Worm (Caenorhabditis elegans) whole organism, L4 larva: ENCODE data around the gene F43G6.10.

ENCODE experiments used
- D1046.2 ChIP-seq: fragments of 200-800 bp; sonication (Bioruptor generic); IDR thresholded peaks from 2 replicates; pipeline ENCODE4 v1.3.6; 2022; ENCODE audit warnings: missing genetic modification characterization, missing compliant biosample characterization
- F44E2.7 ChIP-seq: fragments of 200-800 bp; sonication (Bioruptor generic); IDR thresholded peaks from 2 replicates; pipeline ENCODE4 v2.1.2; 2022; ENCODE audit warnings: missing genetic modification characterization, missing compliant biosample characterization
- F49E8.2 ChIP-seq: sonication (generic microtip); optimal IDR thresholded peaks from 2 replicates; lab custom pipeline; 2016; ENCODE audit warnings: missing compliant biosample characterization, mild to moderate bottlenecking, missing genetic modification characterization, borderline replicate concordance
- Y48G9A.11 ChIP-seq: fragments of 200-800 bp; sonication (Bioruptor generic); IDR thresholded peaks from 2 replicates; pipeline ENCODE4 v1.3.6; 2022; ENCODE audit warnings: missing genetic modification reagents, missing genetic modification characterization, missing compliant biosample characterization
- Y75B8A.6 ChIP-seq: fragments of 200-800 bp; sonication (Bioruptor generic); IDR thresholded peaks from 2 replicates; pipeline ENCODE4 v1.3.6; 2022; ENCODE audit warnings: missing genetic modification reagents, missing genetic modification characterization, missing compliant biosample characterization
- ZK337.2 ChIP-seq: fragments of 200-800 bp; sonication (Bioruptor generic); IDR thresholded peaks from 2 replicates; pipeline ENCODE4 v1.3.6; 2022; ENCODE audit warnings: missing genetic modification reagents, missing genetic modification characterization, missing compliant biosample characterization
- arid-1 ChIP-seq: fragments of 200-800 bp; sonication (Bioruptor generic); conservative IDR thresholded peaks from 2 replicates; pipeline ENCODE4 v1.3.6; 2022; ENCODE audit warnings: missing genetic modification reagents, missing genetic modification characterization, missing compliant biosample characterization
- attf-4 ChIP-seq: sonication (generic microtip); optimal IDR thresholded peaks from 3 replicates; lab custom pipeline; 2017; ENCODE audit warnings: missing biosample characterization, missing genetic modification characterization
- ceh-44 ChIP-seq: fragments of 200-800 bp; sonication (Bioruptor generic); IDR thresholded peaks from 2 replicates; pipeline ENCODE4 v1.3.6; 2022; ENCODE audit warnings: missing genetic modification reagents, missing genetic modification characterization, missing compliant biosample characterization
- ceh-82 ChIP-seq: sonication (generic microtip); optimal IDR thresholded peaks from 2 replicates; lab custom pipeline; 2017; ENCODE audit warnings: missing biosample characterization, missing genetic modification characterization
- ces-1 ChIP-seq: fragments of 150-350 bp; sonication (generic microtip); optimal IDR thresholded peaks from 4 replicates; lab custom pipeline; 2014; ENCODE audit warnings: missing biosample characterization, missing genetic modification reagents, missing genetic modification characterization
- cey-2 ChIP-seq: sonication (generic microtip); optimal IDR thresholded peaks from 3 replicates; lab custom pipeline; 2017; ENCODE audit warnings: missing genetic modification characterization, mild to moderate bottlenecking, missing compliant biosample characterization, antibody characterized with exemption, borderline replicate concordance; ENCODE audit not compliant: insufficient read depth
- ctbp-1 ChIP-seq: fragments of 200-800 bp; sonication (Bioruptor generic); IDR thresholded peaks from 2 replicates; pipeline ENCODE4 v1.3.6; 2022; ENCODE audit warnings: missing genetic modification reagents, missing genetic modification characterization, missing compliant biosample characterization
- daf-19 ChIP-seq: fragments of 200-800 bp; sonication (Bioruptor generic); conservative IDR thresholded peaks from 2 replicates; pipeline ENCODE4 v1.3.6; 2022; ENCODE audit warnings: missing genetic modification characterization, missing compliant biosample characterization
- dpl-1 ChIP-seq: fragments of 150-350 bp; optimal IDR thresholded peaks from 2 replicates; lab custom pipeline; 2014; ENCODE audit warnings: missing biosample characterization, missing genetic modification reagents, missing genetic modification characterization
- duxl-1 ChIP-seq: sonication (generic microtip); optimal IDR thresholded peaks from 2 replicates; lab custom pipeline; 2016; ENCODE audit warnings: mild to moderate bottlenecking, missing genetic modification characterization, moderate library complexity, missing compliant biosample characterization; ENCODE audit not compliant: poor library complexity
- dve-1 ChIP-seq: sonication (generic microtip); optimal IDR thresholded peaks from 2 replicates; lab custom pipeline; 2017; ENCODE audit warnings: antibody characterized with exemption, mild to moderate bottlenecking, missing genetic modification characterization, missing compliant biosample characterization; ENCODE audit not compliant: insufficient read depth
- fos-1 ChIP-seq: fragments of 150-350 bp; optimal IDR thresholded peaks from 2 replicates; lab custom pipeline; 2014; ENCODE audit warnings: missing biosample characterization, missing genetic modification characterization
- hlh-11 ChIP-seq: fragments of 200-800 bp; sonication (Bioruptor generic); optimal IDR thresholded peaks from 2 replicates; lab custom pipeline; 2018; ENCODE audit warnings: mild to moderate bottlenecking, missing genetic modification characterization, missing compliant biosample characterization
- hlh-30 ChIP-seq: sonication (generic microtip); optimal IDR thresholded peaks from 2 replicates; lab custom pipeline; 2017; ENCODE audit warnings: antibody characterized with exemption, mild to moderate bottlenecking, missing genetic modification characterization, missing compliant biosample characterization; ENCODE audit not compliant: insufficient read depth
- hmg-1.1 ChIP-seq: fragments of 200-800 bp; sonication (Bioruptor generic); IDR thresholded peaks from 2 replicates; pipeline ENCODE4 v1.3.6; 2022; ENCODE audit warnings: missing genetic modification reagents, missing genetic modification characterization, missing compliant biosample characterization
- lin-38 ChIP-seq: fragments of 200-800 bp; sonication (Bioruptor generic); IDR thresholded peaks from 2 replicates; pipeline ENCODE4 v1.3.6; 2022; ENCODE audit warnings: missing genetic modification reagents, missing genetic modification characterization, missing compliant biosample characterization
- lsy-2 ChIP-seq, 2 experiments: fragments of 150-350 bp in 1 of 2; sonication (generic microtip) in 1 of 2; optimal IDR thresholded peaks; 2 replicates each; lab custom pipeline; 2014 to 2017; ENCODE audit warnings: missing biosample characterization in 2 of 2, missing genetic modification characterization in 2 of 2
- mdl-1 ChIP-seq, 2 experiments: fragments of 150-350 bp in 1 of 2; sonication (generic microtip) in 1 of 2; optimal IDR thresholded peaks; 2 replicates each; lab custom pipeline; 2014 to 2017; ENCODE audit warnings: missing biosample characterization in 2 of 2, missing genetic modification characterization in 2 of 2
- mes-2 ChIP-seq: sonication (generic microtip); optimal IDR thresholded peaks from 2 replicates; lab custom pipeline; 2016; ENCODE audit warnings: missing genotype, mild to moderate bottlenecking, missing genetic modification characterization, missing compliant biosample characterization; ENCODE audit not compliant: poor library complexity, severe bottlenecking
- nhr-102 ChIP-seq: sonication (generic microtip); optimal IDR thresholded peaks from 2 replicates; lab custom pipeline; 2016; ENCODE audit warnings: mild to moderate bottlenecking, missing genetic modification characterization, moderate library complexity, missing compliant biosample characterization
- nhr-11 ChIP-seq: fragments of 150-350 bp; optimal IDR thresholded peaks from 2 replicates; lab custom pipeline; 2014; ENCODE audit warnings: missing biosample characterization, missing genetic modification characterization
- nhr-28 ChIP-seq: fragments of 150-350 bp; optimal IDR thresholded peaks from 2 replicates; lab custom pipeline; 2014; ENCODE audit warnings: missing biosample characterization, missing genetic modification characterization
- nhr-42 ChIP-seq: fragments of 200-800 bp; sonication (Bioruptor generic); IDR thresholded peaks from 2 replicates; pipeline ENCODE4 v1.3.6; 2022; ENCODE audit warnings: missing genetic modification characterization, missing compliant biosample characterization
- nhr-6 ChIP-seq: fragments of 150-350 bp; optimal IDR thresholded peaks from 2 replicates; lab custom pipeline; 2014; ENCODE audit warnings: missing biosample characterization, missing genetic modification characterization
- nhr-77 ChIP-seq: fragments of 150-350 bp; optimal IDR thresholded peaks from 2 replicates; lab custom pipeline; 2014; ENCODE audit warnings: missing biosample characterization, missing genetic modification characterization
- snpc-1.2 ChIP-seq: fragments of 200-800 bp; sonication (Bioruptor generic); IDR thresholded peaks from 2 replicates; pipeline ENCODE4 v1.3.6; 2022; ENCODE audit warnings: missing genetic modification reagents, missing genetic modification characterization, missing compliant biosample characterization
- tag-97 ChIP-seq: fragments of 200-800 bp; sonication (Bioruptor generic); IDR thresholded peaks from 2 replicates; pipeline ENCODE4 v1.3.6; 2022; ENCODE audit warnings: missing genetic modification characterization, missing compliant biosample characterization
- unc-130 ChIP-seq: sonication (generic microtip); optimal IDR thresholded peaks from 2 replicates; lab custom pipeline; 2016; ENCODE audit warnings: missing genetic modification reagents, missing genetic modification characterization, missing compliant biosample characterization
- unc-62 ChIP-seq, 3 experiments: fragments of 150-350 bp in 1 of 3; sonication (generic microtip); optimal IDR thresholded peaks in 2 of 3; peaks in 1 of 3; 1 replicate in 1 of 3; 2 replicates in 2 of 3; lab custom pipeline; 2014 to 2017; ENCODE audit warnings: missing biosample characterization in 3 of 3, missing genetic modification characterization in 3 of 3, missing genetic modification reagents in 3 of 3, missing genotype in 1 of 3
- zag-1 ChIP-seq: fragments of 150-350 bp; optimal IDR thresholded peaks from 2 replicates; lab custom pipeline; 2014; ENCODE audit warnings: missing biosample characterization, missing genetic modification characterization
- zfp-3 ChIP-seq: fragments of 200-800 bp; sonication (Bioruptor generic); conservative IDR thresholded peaks from 2 replicates; pipeline ENCODE4 v1.3.6; 2022; ENCODE audit warnings: missing genetic modification reagents, missing genetic modification characterization, missing compliant biosample characterization
- ztf-7 ChIP-seq: fragments of 150-350 bp; optimal IDR thresholded peaks from 2 replicates; lab custom pipeline; 2014; ENCODE audit warnings: missing biosample characterization, missing genetic modification characterization

F43G6.10 gene

DNA sequence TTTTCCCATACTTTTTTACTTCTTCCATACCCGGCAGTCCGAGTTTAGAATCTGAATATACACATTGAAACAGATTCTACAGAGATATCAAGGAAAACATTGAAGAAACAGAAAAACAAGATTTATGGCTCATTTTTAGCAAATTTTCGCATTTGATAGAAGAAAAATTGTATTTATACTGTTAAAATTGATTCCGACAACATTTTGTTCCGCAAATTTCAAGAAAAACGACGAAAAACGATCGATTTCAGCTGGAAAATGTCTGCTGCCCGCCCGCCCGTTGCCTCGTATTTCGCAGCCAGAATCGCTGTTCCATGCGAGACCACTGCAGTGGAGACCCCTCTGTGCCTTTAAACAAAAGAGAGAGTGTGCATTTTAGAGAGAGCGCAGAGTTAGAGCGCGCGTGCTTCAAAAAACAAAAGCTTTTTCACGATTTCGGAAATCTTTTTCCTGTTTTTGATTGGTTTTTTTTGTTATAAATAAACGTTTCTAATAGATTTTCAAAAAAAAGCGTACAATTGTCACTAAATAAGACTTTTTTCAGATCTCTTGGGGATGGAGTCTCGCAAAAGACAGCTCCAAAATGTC lies 31.2 kb upstream of the F43G6.10 start, which contains the start of the genes patr-1 and dna-2 (continued):
- no peak for TF ChIP-seq nhr-102 (tag; lab: Kevin White, UChicago)
- no peak for TF ChIP-seq tag-97 (GFP tag; lab: Robert Waterston, UW)
- TF ChIP-seq attf-4 = no peak
- peak; percentile 37 for TF ChIP-seq unc-130
- peak; percentile 23 to 65 for TF ChIP-seq mdl-1 (tag; optimal IDR thresholded peaks at IDR 0.05; lab: Kevin White, UChicago)
- no peak for TF ChIP-seq F44E2.7 (GFP tag; lab: Robert Waterston, UW)
- TF ChIP-seq hlh-30 = peak; percentile 64
- peak; percentile 85 for TF ChIP-seq dpl-1 (GFP tag; lab: Kevin White, UChicago)
- no peak for TF ChIP-seq cey-2
- TF ChIP-seq nhr-42 (GFP tag; lab: Robert Waterston, UW) = peak; percentile 19; the same call in 1 of the 2 replicates
- no peak for TF ChIP-seq ztf-7
- TF ChIP-seq nhr-11 = peak; percentile 30
- peak; percentile 37 for TF ChIP-seq dve-1 (tag; lab: Kevin White, UChicago)
- peak; percentile 64; the same call in 1 of the 2 replicates for TF ChIP-seq hmg-1.1 (GFP tag; lab: Robert Waterston, UW)
- peak in 1 of 2 experiments; percentile 59 for TF ChIP-seq unc-62 (GFP tag; optimal IDR thresholded peaks at IDR 0.05 in 1 of 2; lab: Kevin White, UChicago)
- no peak for TF ChIP-seq unc-62 (tag; optimal IDR thresholded peaks at IDR 0.05; lab: Kevin White, UChicago)
- peak; percentile 74 for TF ChIP-seq mes-2 (tag; lab: Kevin White, UChicago)
- TF ChIP-seq nhr-28 (tag; lab: Kevin White, UChicago) = peak; percentile 28
- peak; percentile 59 for TF ChIP-seq hlh-11 (tag; lab: Kevin White, UChicago)
- no peak for TF ChIP-seq ZK337.2 (GFP tag; lab: Robert Waterston, UW)

DNA sequence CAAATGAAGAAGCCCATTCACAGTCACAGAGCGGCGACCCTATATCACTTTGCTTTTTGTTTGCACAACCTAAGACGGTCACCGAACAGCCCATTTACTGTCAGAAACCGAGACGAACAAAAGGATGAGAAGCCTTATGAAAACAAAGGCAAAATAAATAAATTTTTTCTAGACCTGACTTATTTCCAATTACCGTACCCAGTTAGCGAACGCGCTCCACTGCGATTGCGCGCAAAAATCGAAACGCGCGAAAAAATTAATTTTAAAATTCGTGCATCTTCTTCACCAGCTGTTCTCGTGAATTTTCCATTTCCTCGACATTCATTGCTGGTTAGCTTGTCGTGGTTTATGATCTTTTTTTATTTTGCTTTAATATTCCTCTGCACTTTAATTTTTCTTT lies 26.7 kb upstream of the F43G6.10 start, which contains the start of gene F43G6.16:
TSS of gene F43G6.16 (minus strand) at position 141 of the 400 bp plus-strand sequence.
- TF ChIP-seq mes-2 (tag; lab: Kevin White, UChicago) = peak; percentile 50
- TF ChIP-seq duxl-1 = peak; percentile 19
- no peak for TF ChIP-seq fos-1 (tag; lab: Kevin White, UChicago)
- TF ChIP-seq F49E8.2 (tag; lab: Kevin White, UChicago) = peak; percentile 90
- no peak for TF ChIP-seq ces-1 (GFP tag; lab: Kevin White, UChicago)
- TF ChIP-seq lin-38 = peak; percentile 98
- TF ChIP-seq lsy-2 (tag; optimal IDR thresholded peaks at IDR 0.05; lab: Kevin White, UChicago) = peak in 1 of 2 experiments; percentile 94
- TF ChIP-seq snpc-1.2 (GFP tag; lab: Robert Waterston, UW) = peak; percentile 46; the same call in 1 of the 2 replicates
- peak; percentile 87 for TF ChIP-seq unc-130
- TF ChIP-seq Y48G9A.11 (GFP tag; lab: Robert Waterston, UW) = peak; percentile 73
- TF ChIP-seq ceh-44 (GFP tag; lab: Robert Waterston, UW) = peak; percentile 75; the same call in 1 of the 2 replicates
- TF ChIP-seq zfp-3 = no peak

DNA sequence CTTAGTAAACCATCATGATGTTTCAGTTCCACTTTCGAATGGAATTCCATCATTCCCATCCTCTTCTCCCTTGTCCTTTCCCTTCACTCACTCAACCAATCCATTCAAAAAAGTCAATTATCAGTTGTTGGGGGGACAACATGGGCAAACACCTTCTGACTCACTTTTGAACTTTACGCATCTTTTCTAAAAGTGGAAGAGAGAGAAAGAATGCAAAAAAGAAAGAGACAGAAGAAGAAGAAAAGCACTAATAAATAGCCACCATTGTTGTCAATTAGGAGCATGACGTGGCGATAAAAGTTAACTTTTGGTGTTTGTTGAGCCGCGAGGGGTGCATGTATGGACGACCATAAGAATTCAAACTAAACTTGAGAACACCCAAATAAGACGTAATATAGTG lies 21.1 kb upstream of the F43G6.10 start:
- TF ChIP-seq arid-1 = no peak
- TF ChIP-seq nhr-6 (tag; lab: Kevin White, UChicago) = peak; percentile 92

DNA sequence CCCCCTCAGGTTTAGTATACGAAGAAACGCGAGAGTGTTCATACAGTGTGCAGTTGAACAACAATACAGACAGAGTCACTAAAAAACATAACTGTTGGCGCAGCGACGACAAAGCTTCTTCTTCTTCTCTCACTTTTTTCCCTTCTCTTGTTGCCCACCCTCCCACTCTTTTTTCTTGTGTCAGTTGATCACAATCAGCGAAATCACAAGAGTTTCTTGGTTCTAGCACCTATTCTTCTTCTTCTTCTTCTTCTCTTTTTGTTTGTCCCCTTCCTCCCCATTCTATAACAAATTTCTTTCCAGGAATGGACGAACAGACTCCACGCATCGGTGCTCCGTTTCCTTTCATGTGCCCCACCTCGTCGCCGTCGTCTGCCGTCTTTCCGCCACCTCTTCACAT lies 18.7 kb upstream of the F43G6.10 start, which contains the start of gene F43G6.4:
TSS of gene F43G6.4 (plus strand) at position 301 of the 400 bp plus-strand sequence.
- TF ChIP-seq nhr-102 (tag; lab: Kevin White, UChicago) (no peak), Y48G9A.11 (GFP tag; lab: Robert Waterston, UW) (no peak), ceh-82 (no peak), mes-2 (tag; lab: Kevin White, UChicago) (no peak), arid-1 (no peak), zag-1 (tag; lab: Kevin White, UChicago) (no peak), D1046.2 (GFP tag; lab: Robert Waterston, UW) (no peak), ctbp-1 (GFP tag; lab: Robert Waterston, UW) (no peak), daf-19 (no peak), nhr-6 (tag; lab: Kevin White, UChicago) (no peak), unc-62 (GFP tag; optimal IDR thresholded peaks at IDR 0.05 in 1 of 2; lab: Kevin White, UChicago) (no peak), unc-62 (tag; optimal IDR thresholded peaks at IDR 0.05; lab: Kevin White, UChicago) (no peak), Y75B8A.6 (GFP tag; lab: Robert Waterston, UW) (no peak), nhr-77 (tag; lab: Kevin White, UChicago) (no peak)
- TF ChIP-seq, all 104 proteins: peak for 0
